Fruit fly (Drosophila melanogaster): Measurements from ENCODE around the gene CG6138.

Gene CG6138

dm6 chr2L:10579453-10579852 lies 12.4 kb downstream of the CG6138 start, which contains the start of gene CG34160:
CG34160 (plus strand) TSS chr2L:10579753.
- no peak for TF ChIP-seq Hr96 (GFP tag; optimal IDR thresholded peaks at IDR 0.05)
- no peak for TF ChIP-seq kay (GFP tag; ENCODE audit: borderline replicate concordance)
- TF ChIP-seq cnc (optimal IDR thresholded peaks at IDR 0.05) = no peak
- no peak for TF ChIP-seq tj (GFP tag; optimal IDR thresholded peaks at IDR 0.05)
- no peak for TF ChIP-seq pad (GFP tag; optimal IDR thresholded peaks at IDR 0.05)
- no peak for TF ChIP-seq Mnt (GFP tag; optimal IDR thresholded peaks at IDR 0.05)
- no peak for TF ChIP-seq CG7045 (GFP tag; optimal IDR thresholded peaks at IDR 0.05)
- TF ChIP-seq CG12768 (GFP tag; optimal IDR thresholded peaks at IDR 0.05) = no peak
- TF ChIP-seq Crg-1 (GFP tag; optimal IDR thresholded peaks at IDR 0.05) = no peak
- no peak for TF ChIP-seq CG7101 (tag; optimal IDR thresholded peaks at IDR 0.05)
- TF ChIP-seq Clk (GFP tag; optimal IDR thresholded peaks at IDR 0.05) = no peak
- TF ChIP-seq ovo (GFP tag; optimal IDR thresholded peaks at IDR 0.05) = no peak
- TF ChIP-seq bab1 (GFP tag; optimal IDR thresholded peaks at IDR 0.05) = no peak
- no peak for TF ChIP-seq CG14711 (tag; optimal IDR thresholded peaks at IDR 0.05)
- no peak for TF ChIP-seq cic (GFP tag; optimal IDR thresholded peaks at IDR 0.05)
- no peak for TF ChIP-seq CG5204 (GFP tag; optimal IDR thresholded peaks at IDR 0.05)
- TF ChIP-seq CG1620 (GFP tag; optimal IDR thresholded peaks at IDR 0.05) = no peak
- TF ChIP-seq CG33017 (tag; optimal IDR thresholded peaks at IDR 0.05) = no peak
- TF ChIP-seq toe (GFP tag; optimal IDR thresholded peaks at IDR 0.05) = no peak

dm6 chr2L:10581602-10582001 lies 14.5 kb downstream of the CG6138 start, which contains the start of gene CG34161:
CG34161 (minus strand) TSS chr2L:10581702.
- TF ChIP-seq ovo (GFP tag; optimal IDR thresholded peaks at IDR 0.05) (no peak), CG7101 (tag; optimal IDR thresholded peaks at IDR 0.05) (no peak), cic (GFP tag; optimal IDR thresholded peaks at IDR 0.05) (no peak), pad (GFP tag; optimal IDR thresholded peaks at IDR 0.05) (no peak), toe (GFP tag; optimal IDR thresholded peaks at IDR 0.05) (no peak), Hr96 (GFP tag; optimal IDR thresholded peaks at IDR 0.05) (no peak), CG33017 (tag; optimal IDR thresholded peaks at IDR 0.05) (no peak), CG7045 (GFP tag; optimal IDR thresholded peaks at IDR 0.05) (no peak), CG5204 (GFP tag; optimal IDR thresholded peaks at IDR 0.05) (no peak), Clk (GFP tag; optimal IDR thresholded peaks at IDR 0.05) (no peak), kay (GFP tag; ENCODE audit: borderline replicate concordance) (no peak), CG14711 (tag; optimal IDR thresholded peaks at IDR 0.05) (no peak), tj (GFP tag; optimal IDR thresholded peaks at IDR 0.05) (no peak), CG11617 (GFP tag; optimal IDR thresholded peaks at IDR 0.05) (no peak)

DNA sequence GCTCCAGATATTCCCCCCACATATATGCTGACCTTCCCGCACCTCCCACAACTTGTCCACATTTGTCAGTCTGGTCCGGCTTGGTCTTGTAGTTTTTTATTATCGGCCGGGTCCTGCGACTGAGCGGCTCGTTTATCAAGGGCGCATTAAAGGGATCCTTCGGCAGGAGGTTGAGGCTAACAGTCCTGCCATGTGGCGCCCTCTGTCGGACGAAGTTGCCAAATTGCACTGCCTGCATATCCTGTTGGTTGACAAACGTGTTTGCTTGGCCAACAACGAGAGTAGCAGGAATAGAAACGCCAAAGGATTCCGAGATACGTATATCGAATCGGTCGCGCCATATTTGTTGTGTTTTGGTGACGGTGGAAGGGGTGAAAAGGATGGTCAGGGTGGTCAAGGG lies 36.5 kb downstream of the CG6138 start:
- TF ChIP-seq Clk (GFP tag; optimal IDR thresholded peaks at IDR 0.05) = no peak
- TF ChIP-seq CG7045 (GFP tag; optimal IDR thresholded peaks at IDR 0.05) = no peak
- TF ChIP-seq CG5204 (GFP tag; optimal IDR thresholded peaks at IDR 0.05) = no peak
- no peak for TF ChIP-seq bab1 (GFP tag; optimal IDR thresholded peaks at IDR 0.05)
- no peak for TF ChIP-seq Hr96 (GFP tag; optimal IDR thresholded peaks at IDR 0.05)
- no peak for TF ChIP-seq Crg-1 (GFP tag; optimal IDR thresholded peaks at IDR 0.05)

dm6 chr2L:10607697-10608096 lies 40.6 kb downstream of the CG6138 start:
- TF ChIP-seq bab1 (GFP tag; optimal IDR thresholded peaks at IDR 0.05) (no peak), CG5204 (GFP tag; optimal IDR thresholded peaks at IDR 0.05) (no peak), cnc (optimal IDR thresholded peaks at IDR 0.05) (no peak), Crg-1 (GFP tag; optimal IDR thresholded peaks at IDR 0.05) (no peak), CG12768 (GFP tag; optimal IDR thresholded peaks at IDR 0.05) (no peak), CG14711 (tag; optimal IDR thresholded peaks at IDR 0.05) (no peak), Mnt (GFP tag; optimal IDR thresholded peaks at IDR 0.05) (no peak), CG1620 (GFP tag; optimal IDR thresholded peaks at IDR 0.05) (no peak), ovo (GFP tag; optimal IDR thresholded peaks at IDR 0.05) (no peak), Clk (GFP tag; optimal IDR thresholded peaks at IDR 0.05) (no peak), toe (GFP tag; optimal IDR thresholded peaks at IDR 0.05) (no peak)

DNA sequence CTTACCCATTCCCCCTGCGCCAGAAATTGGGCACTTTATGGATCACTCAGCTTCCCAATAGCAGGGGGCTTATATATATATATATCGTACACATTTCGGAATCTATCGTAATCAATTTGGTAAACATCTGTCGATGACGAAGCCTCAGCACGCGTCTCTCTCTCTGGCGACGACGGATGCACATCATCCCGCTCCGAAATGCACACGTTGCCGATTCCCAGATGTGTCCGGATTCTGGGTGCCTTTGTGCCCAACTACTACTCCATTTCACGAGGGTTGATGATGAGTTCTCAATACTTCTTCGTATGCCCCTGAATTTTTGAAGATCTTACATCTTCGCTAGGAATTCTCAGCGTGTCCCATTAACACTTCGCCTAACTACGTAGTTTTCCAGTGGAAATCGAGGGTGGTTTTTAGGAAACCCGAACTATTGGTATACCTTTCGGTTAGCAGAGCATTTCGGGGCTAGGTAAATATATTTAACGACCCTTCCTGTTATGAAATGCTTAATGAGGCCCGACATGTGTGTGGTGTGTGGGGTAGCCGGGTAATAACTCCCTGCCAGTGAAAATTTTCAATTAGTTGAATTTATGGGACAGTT lies 41.7 kb downstream of the CG6138 start:
- no peak for TF ChIP-seq CG12768 (GFP tag; optimal IDR thresholded peaks at IDR 0.05)
- no peak for TF ChIP-seq cnc (optimal IDR thresholded peaks at IDR 0.05)
- TF ChIP-seq toe (GFP tag; optimal IDR thresholded peaks at IDR 0.05) = no peak
- TF ChIP-seq ovo (GFP tag; optimal IDR thresholded peaks at IDR 0.05) = no peak
- no peak for TF ChIP-seq CG1620 (GFP tag; optimal IDR thresholded peaks at IDR 0.05)

dm6 chr2L:10613104-10613503 lies 46.0 kb downstream of the CG6138 start:
- TF ChIP-seq kay (GFP tag; ENCODE audit: borderline replicate concordance) = no peak

- TF ChIP-seq kay (GFP tag; ENCODE audit: borderline replicate concordance) (peak; percentile 4), CG7045 (GFP tag; optimal IDR thresholded peaks at IDR 0.05) (no peak), cnc (optimal IDR thresholded peaks at IDR 0.05) (no peak), tj (GFP tag; optimal IDR thresholded peaks at IDR 0.05) (no peak)
Observed at dm6 chr2L:10614660-10615479, 47.8 kb downstream of the CG6138 start.

Data from whole organism, adult.